Fruit fly (Drosophila melanogaster): ENCODE data around the gene LanA.
A peak's percentile ranks its signal among the peaks of the same experiment; 100 is the strongest.

The LanA gene

dm6 chr3L:6181776-6182175, 36.0 kb downstream of the LanA start, which contains the start of gene CG10274 (continued):
- TF ChIP-seq CG31441 (GFP tag; IDR thresholded peaks at IDR 0.05) (no peak; the same call in 1 of the 2 replicates), tin (GFP tag; optimal IDR thresholded peaks at IDR 0.05) (peak; percentile 79), HLH3B (GFP tag; IDR thresholded peaks at IDR 0.05) (peak; percentile 65), sim (GFP tag; IDR thresholded peaks at IDR 0.05) (no peak), Med (GFP tag) (peak; percentile 93), GATAe (GFP tag; conservative IDR thresholded peaks at IDR 0.05) (no peak; the same call in 1 of the 2 replicates), CG1602 (GFP tag; optimal IDR thresholded peaks at IDR 0.05) (peak; percentile 71), CG13424 (tag; optimal IDR thresholded peaks at IDR 0.05) (peak; percentile 84), sna (GFP tag; IDR thresholded peaks at IDR 0.05; ENCODE audit: partially characterized antibody) (no peak), D19A (tag; optimal IDR thresholded peaks at IDR 0.05) (no peak), sc (optimal IDR thresholded peaks at IDR 0.05) (no peak), sc (GFP tag; optimal IDR thresholded peaks at IDR 0.05) (peak; percentile 29), Ravus (GFP tag; IDR thresholded peaks at IDR 0.05) (no peak), MESR4 (GFP tag; optimal IDR thresholded peaks at IDR 0.05) (no peak), CG12236 (GFP tag; optimal IDR thresholded peaks at IDR 0.05) (peak; percentile 21), hth (optimal IDR thresholded peaks at IDR 0.05) (no peak), cwo (GFP tag; optimal IDR thresholded peaks at IDR 0.05) (no peak), Dref (GFP tag; IDR thresholded peaks at IDR 0.05) (no peak), CG16863 (GFP tag; optimal IDR thresholded peaks at IDR 0.05) (peak; percentile 64), CG3065 (GFP tag; optimal IDR thresholded peaks at IDR 0.05) (no peak), CG10565 (GFP tag; optimal IDR thresholded peaks at IDR 0.05) (peak; percentile 33), ro (GFP tag; IDR thresholded peaks at IDR 0.05) (peak; percentile 48; the same call in 1 of the 2 replicates), Ets97D (GFP tag; optimal IDR thresholded peaks at IDR 0.05) (peak; percentile 65), unc-4 (GFP tag; IDR thresholded peaks at IDR 0.05; ENCODE audit: partially characterized antibody) (no peak), B-H1 (GFP tag; IDR thresholded peaks at IDR 0.05) (peak; percentile 44; the same call in 2 of the 3 replicates), pum (GFP tag; optimal IDR thresholded peaks at IDR 0.05) (peak; percentile 63), Dbx (GFP tag; IDR thresholded peaks at IDR 0.05) (peak; percentile 81), CG5180 (GFP tag; optimal IDR thresholded peaks at IDR 0.05) (no peak), E2f2 (GFP tag; IDR thresholded peaks at IDR 0.05) (peak; percentile 78), inv (GFP tag; IDR thresholded peaks at IDR 0.05; ENCODE audit: partially characterized antibody) (no peak), Lhr (GFP tag; optimal IDR thresholded peaks at IDR 0.05) (peak; percentile 55), gcm (GFP tag; optimal IDR thresholded peaks at IDR 0.05) (no peak), repo (GFP tag; optimal IDR thresholded peaks at IDR 0.05) (peak; percentile 40), CG7271 (tag; optimal IDR thresholded peaks at IDR 0.05) (peak; percentile 33), C15 (GFP tag; IDR thresholded peaks at IDR 0.05) (no peak; the same call in 2 of the 3 replicates), Kr (GFP tag; optimal IDR thresholded peaks at IDR 0.05) (no peak), CG2116 (GFP tag; optimal IDR thresholded peaks at IDR 0.05) (peak; percentile 77), bbx (GFP tag; IDR thresholded peaks at IDR 0.05; ENCODE audit: partially characterized antibody) (no peak), pita (GFP tag; optimal IDR thresholded peaks at IDR 0.05) (no peak), CG6791 (GFP tag; IDR thresholded peaks at IDR 0.05; ENCODE audit: partially characterized antibody) (no peak), Spps (tag; optimal IDR thresholded peaks at IDR 0.05) (peak; percentile 56), CG17912 (GFP tag; optimal IDR thresholded peaks at IDR 0.05) (no peak), insv (GFP tag; optimal IDR thresholded peaks at IDR 0.05) (peak in 1 of 2 experiments; percentile 31), pzg (GFP tag; optimal IDR thresholded peaks at IDR 0.05) (peak; percentile 65), CG1603 (tag; optimal IDR thresholded peaks at IDR 0.05) (no peak), CG8359 (GFP tag; optimal IDR thresholded peaks at IDR 0.05; ENCODE audit: borderline replicate concordance) (no peak), Sry-β (GFP tag; optimal IDR thresholded peaks at IDR 0.05) (peak; percentile 100), CG4854 (GFP tag; optimal IDR thresholded peaks at IDR 0.05) (peak; percentile 63), CG18476 (GFP tag; optimal IDR thresholded peaks at IDR 0.05) (peak; percentile 44), lbe (GFP tag; optimal IDR thresholded peaks at IDR 0.05) (no peak), CG10366 (GFP tag; IDR thresholded peaks at IDR 0.05) (peak; percentile 50)
